Worm (Caenorhabditis elegans): ENCODE measurements around the gene nmy-1.

DNA sequence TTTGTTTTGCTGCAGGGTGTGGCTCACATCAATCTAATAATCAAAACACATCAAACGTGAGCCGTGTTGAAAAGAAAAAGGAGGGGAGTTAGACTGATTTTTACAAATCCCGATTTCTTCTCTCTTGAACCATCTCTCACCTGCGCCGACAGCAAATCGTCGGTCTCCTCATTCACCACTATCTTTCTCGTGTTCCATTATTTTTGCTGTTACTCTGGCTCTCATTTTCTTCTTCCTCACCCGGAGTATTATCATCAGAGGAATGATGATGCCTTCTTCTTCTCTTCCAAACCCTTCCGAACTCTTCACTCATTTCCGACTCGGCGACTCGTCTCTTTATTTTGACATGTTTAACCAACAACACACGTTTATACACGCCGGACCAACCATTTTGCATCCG, 40.9 kb downstream of the nmy-1 start:
- TF ChIP-seq unc-39 (tag; optimal IDR thresholded peaks at IDR 0.05) (no peak), aha-1 (tag) (no peak), daf-12 (tag; optimal IDR thresholded peaks at IDR 0.05) (no peak), ztf-11 (tag; optimal IDR thresholded peaks at IDR 0.05) (no peak), zag-1 (tag; optimal IDR thresholded peaks at IDR 0.05) (no peak), nhr-28 (tag; optimal IDR thresholded peaks at IDR 0.05) (no peak), lsy-2 (tag; optimal IDR thresholded peaks at IDR 0.05) (no peak), saeg-2 (GFP tag; IDR thresholded peaks at IDR 0.05) (no peak)
